Worm (Caenorhabditis elegans): ENCODE results near the gene fbxb-46.

fbxb-46 gene

DNA sequence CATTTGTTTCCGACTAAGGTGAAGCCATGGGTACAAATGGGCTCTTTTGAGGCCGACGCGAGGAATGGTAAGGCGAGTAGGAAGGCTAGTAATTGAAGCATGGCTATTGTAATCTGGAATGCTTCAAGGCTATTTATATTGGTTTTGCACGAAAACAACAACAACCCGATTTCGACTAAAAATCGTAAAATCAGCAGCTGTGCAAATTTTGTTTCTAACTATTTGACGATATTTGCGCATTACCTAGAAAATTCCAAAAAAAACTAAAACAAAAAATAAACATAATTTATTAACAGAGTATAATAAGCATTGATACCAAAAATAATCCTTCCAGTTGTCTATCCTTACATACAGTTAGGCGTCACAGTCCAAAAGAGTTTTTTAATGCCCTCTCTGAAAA lies 24.2 kb upstream of the fbxb-46 start, which contains the start of gene clec-20:
clec-20 (minus strand) TSS at position 101 of the 400 bp plus-strand sequence.
- TF ChIP-seq scrt-1 (GFP tag; IDR thresholded peaks at IDR 0.05) (no peak), sea-1 (GFP tag; conservative IDR thresholded peaks at IDR 0.05) (no peak), ets-7 (tag; optimal IDR thresholded peaks at IDR 0.05) (no peak), ama-1 (optimal IDR thresholded peaks at IDR 0.05) (no peak), tbx-37 (GFP tag; conservative IDR thresholded peaks at IDR 0.05) (no peak), ceh-36 (tag; optimal IDR thresholded peaks at IDR 0.05) (no peak), aly-1 (tag; optimal IDR thresholded peaks at IDR 0.05) (no peak), ceh-13 (GFP tag; optimal IDR thresholded peaks at IDR 0.05) (no peak), B0310.2 (tag; optimal IDR thresholded peaks at IDR 0.05) (no peak), flt-1 (GFP tag; IDR thresholded peaks at IDR 0.05) (no peak), F13C5.2 (tag; optimal IDR thresholded peaks at IDR 0.05) (no peak), hmg-4 (GFP tag; optimal IDR thresholded peaks at IDR 0.05) (no peak), tra-4 (tag; optimal IDR thresholded peaks at IDR 0.05) (no peak), tbx-11 (GFP tag; IDR thresholded peaks at IDR 0.05) (no peak), hmbx-1 (tag; optimal IDR thresholded peaks at IDR 0.05) (no peak), hnd-1 (tag; optimal IDR thresholded peaks at IDR 0.05) (no peak), pes-1 (GFP tag; IDR thresholded peaks at IDR 0.05) (no peak)

DNA sequence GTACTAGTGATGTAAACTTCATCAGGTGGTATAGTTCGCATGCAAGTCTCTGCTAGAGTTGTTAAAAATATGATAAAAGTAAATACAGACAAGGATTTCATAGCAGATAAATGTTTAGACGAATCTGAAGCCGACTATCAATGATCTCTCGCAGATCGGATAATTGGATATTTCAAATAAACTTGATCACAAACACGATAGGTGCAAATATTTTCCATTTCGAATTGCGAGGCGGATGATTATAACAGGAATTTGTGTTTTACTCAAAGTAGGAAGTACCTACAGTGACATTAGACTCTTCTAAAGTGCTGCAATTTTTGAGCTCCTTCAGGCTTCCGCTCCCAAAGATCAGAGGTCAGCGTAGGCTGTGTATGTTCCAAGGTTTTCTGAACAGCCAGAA lies 18.9 kb upstream of the fbxb-46 start, which contains the start of gene T07H3.7:
T07H3.7 (minus strand) TSS at position 101 of the 400 bp plus-strand sequence.
- TF ChIP-seq hmg-4 (GFP tag; optimal IDR thresholded peaks at IDR 0.05) (no peak), tbx-11 (GFP tag; IDR thresholded peaks at IDR 0.05) (no peak), flt-1 (GFP tag; IDR thresholded peaks at IDR 0.05) (no peak), scrt-1 (GFP tag; IDR thresholded peaks at IDR 0.05) (no peak), hnd-1 (tag; optimal IDR thresholded peaks at IDR 0.05) (no peak), hmbx-1 (tag; optimal IDR thresholded peaks at IDR 0.05) (no peak), pes-1 (GFP tag; IDR thresholded peaks at IDR 0.05) (no peak), F13C5.2 (tag; optimal IDR thresholded peaks at IDR 0.05) (no peak), tra-4 (tag; optimal IDR thresholded peaks at IDR 0.05) (no peak), ets-7 (tag; optimal IDR thresholded peaks at IDR 0.05) (no peak), ama-1 (optimal IDR thresholded peaks at IDR 0.05) (no peak), ceh-36 (tag; optimal IDR thresholded peaks at IDR 0.05) (no peak), aly-1 (tag; optimal IDR thresholded peaks at IDR 0.05) (no peak), sea-1 (GFP tag; conservative IDR thresholded peaks at IDR 0.05) (no peak), tbx-37 (GFP tag; conservative IDR thresholded peaks at IDR 0.05) (no peak), B0310.2 (tag; optimal IDR thresholded peaks at IDR 0.05) (no peak), ceh-13 (GFP tag; optimal IDR thresholded peaks at IDR 0.05) (no peak)

DNA sequence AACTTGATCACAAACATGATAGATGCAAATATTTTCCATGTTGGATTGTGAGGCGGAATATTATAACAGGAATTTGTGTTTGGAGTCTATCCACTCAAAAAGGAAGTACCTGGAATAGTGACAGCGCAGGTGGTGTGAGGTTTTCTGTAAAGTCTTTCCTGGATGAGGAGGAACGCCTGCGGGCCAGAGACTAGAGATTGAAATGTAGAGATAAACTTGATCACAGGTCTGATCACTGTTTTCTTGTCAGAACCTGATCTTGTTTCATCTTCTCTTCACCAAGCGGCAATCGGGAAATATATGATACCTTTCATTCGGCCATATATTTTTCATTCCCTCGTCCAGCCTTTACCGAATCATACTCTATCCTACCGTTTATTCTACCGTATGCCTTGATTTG lies 15.4 kb upstream of the fbxb-46 start, which contains the start of gene T07H3.8:
T07H3.8 (plus strand) TSS at position 301 of the 400 bp plus-strand sequence.
- TF ChIP-seq aly-1 (tag; optimal IDR thresholded peaks at IDR 0.05) (no peak), ama-1 (optimal IDR thresholded peaks at IDR 0.05) (no peak), hnd-1 (tag; optimal IDR thresholded peaks at IDR 0.05) (no peak), scrt-1 (GFP tag; IDR thresholded peaks at IDR 0.05) (no peak), F13C5.2 (tag; optimal IDR thresholded peaks at IDR 0.05) (no peak), sea-1 (GFP tag; conservative IDR thresholded peaks at IDR 0.05) (no peak), ets-7 (tag; optimal IDR thresholded peaks at IDR 0.05) (no peak), flt-1 (GFP tag; IDR thresholded peaks at IDR 0.05) (no peak), tra-4 (tag; optimal IDR thresholded peaks at IDR 0.05) (no peak), tbx-11 (GFP tag; IDR thresholded peaks at IDR 0.05) (no peak), ceh-13 (GFP tag; optimal IDR thresholded peaks at IDR 0.05) (no peak)

DNA sequence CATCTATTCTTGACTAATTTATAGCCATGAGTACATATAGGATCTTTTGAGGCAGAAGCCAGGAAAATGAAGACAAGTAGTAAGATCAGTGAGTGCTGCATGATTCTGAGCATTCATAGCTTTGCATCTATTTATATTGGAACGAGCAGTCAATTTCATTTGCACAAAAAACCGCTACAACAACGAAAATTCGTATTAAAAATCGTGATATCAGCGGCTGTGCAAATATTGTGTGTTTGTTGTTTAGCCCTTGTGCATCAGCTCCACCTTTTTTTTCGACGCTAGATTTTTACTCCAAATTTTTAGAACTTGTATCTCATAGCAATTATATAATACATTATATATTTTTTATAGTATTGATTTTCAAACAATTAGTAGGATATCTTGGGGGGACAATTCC lies 13.2 kb upstream of the fbxb-46 start, which contains the start of gene clec-21:
clec-21 (minus strand) TSS at position 101 of the 400 bp plus-strand sequence.
- TF ChIP-seq F13C5.2 (tag; optimal IDR thresholded peaks at IDR 0.05): no peak
- TF ChIP-seq pes-1 (GFP tag; IDR thresholded peaks at IDR 0.05): no peak
- no peak for TF ChIP-seq hmg-4 (GFP tag; optimal IDR thresholded peaks at IDR 0.05)
- no peak for TF ChIP-seq hnd-1 (tag; optimal IDR thresholded peaks at IDR 0.05)

DNA sequence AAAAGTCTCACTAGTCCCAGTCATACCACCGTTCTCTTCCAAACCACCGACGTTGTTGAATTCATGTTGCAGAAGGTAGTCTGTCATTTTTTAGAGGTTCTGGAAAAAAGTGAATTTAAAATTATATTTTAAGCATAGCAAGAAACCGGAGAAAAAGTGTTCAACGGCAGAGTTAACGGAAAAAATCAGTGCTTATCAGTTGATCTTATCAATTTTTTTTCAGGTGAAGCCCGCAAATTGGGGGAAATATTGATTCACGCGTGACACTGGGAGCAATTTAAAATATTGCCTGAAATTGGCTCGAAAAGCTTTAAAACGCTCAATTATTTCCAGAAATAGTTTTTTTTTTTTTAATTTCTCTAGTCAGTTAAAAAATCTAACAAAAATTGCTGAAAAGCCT lies 9.0 kb upstream of the fbxb-46 start, which contains the start of gene math-38:
math-38 (minus strand) TSS at position 101 of the 400 bp plus-strand sequence.
- no peak for TF ChIP-seq hmg-4 (GFP tag; optimal IDR thresholded peaks at IDR 0.05)
- TF ChIP-seq hmbx-1 (tag; optimal IDR thresholded peaks at IDR 0.05): no peak
- TF ChIP-seq scrt-1 (GFP tag; IDR thresholded peaks at IDR 0.05): no peak
- no peak for TF ChIP-seq sea-1 (GFP tag; conservative IDR thresholded peaks at IDR 0.05)
- no peak for TF ChIP-seq F13C5.2 (tag; optimal IDR thresholded peaks at IDR 0.05)
- no peak for TF ChIP-seq tbx-37 (GFP tag; conservative IDR thresholded peaks at IDR 0.05)
- no peak for TF ChIP-seq ceh-36 (tag; optimal IDR thresholded peaks at IDR 0.05)
- TF ChIP-seq flt-1 (GFP tag; IDR thresholded peaks at IDR 0.05): no peak
- TF ChIP-seq B0310.2 (tag; optimal IDR thresholded peaks at IDR 0.05): no peak
- TF ChIP-seq ama-1 (optimal IDR thresholded peaks at IDR 0.05): no peak
- TF ChIP-seq ceh-13 (GFP tag; optimal IDR thresholded peaks at IDR 0.05): no peak
- TF ChIP-seq tbx-11 (GFP tag; IDR thresholded peaks at IDR 0.05): no peak
- TF ChIP-seq aly-1 (tag; optimal IDR thresholded peaks at IDR 0.05): no peak

DNA sequence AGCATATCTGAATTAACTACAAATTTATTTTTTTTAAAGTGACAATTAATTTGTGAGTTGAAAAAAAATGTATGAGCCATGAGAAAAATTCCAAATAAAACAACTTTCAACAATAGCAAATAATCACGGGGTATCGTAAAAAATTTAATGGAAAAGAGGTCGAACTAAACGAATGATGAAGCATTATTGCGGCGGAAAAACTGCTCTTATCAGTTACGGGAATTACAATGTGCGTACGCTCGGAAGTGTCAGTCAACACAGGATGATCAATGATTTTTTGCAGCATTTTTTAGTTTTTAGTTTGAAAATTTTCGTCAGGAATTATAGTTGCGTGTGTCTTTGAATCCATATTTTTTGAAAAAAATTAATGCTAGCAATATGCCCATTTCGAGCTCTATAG lies 5.8 kb upstream of the fbxb-46 start:
- TF ChIP-seq aly-1 (tag; optimal IDR thresholded peaks at IDR 0.05): no peak
- TF ChIP-seq scrt-1 (GFP tag; IDR thresholded peaks at IDR 0.05): no peak

DNA sequence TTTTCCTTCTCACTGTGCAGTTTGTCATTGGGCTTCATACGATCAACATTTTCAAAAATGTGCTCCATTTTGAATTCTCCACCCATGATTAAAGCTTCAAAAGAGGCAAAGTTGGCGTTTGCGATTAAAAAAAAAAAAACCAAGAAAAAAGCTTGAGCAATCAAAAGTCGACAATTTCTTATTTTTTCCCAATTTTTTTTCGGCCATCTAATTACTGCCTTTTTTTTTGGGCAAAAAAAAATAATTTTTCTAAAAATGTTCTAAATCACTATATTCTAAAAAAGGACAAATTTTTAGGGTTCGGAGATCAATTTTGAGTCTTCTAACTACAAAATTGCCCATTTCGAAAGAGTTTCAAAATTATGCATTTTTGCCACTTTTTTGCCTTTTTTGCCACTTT lies 5.1 kb upstream of the fbxb-46 start, which contains the start of gene K05F6.10:
K05F6.10 (minus strand) TSS at position 101 of the 400 bp plus-strand sequence.
- TF ChIP-seq sea-1 (GFP tag; conservative IDR thresholded peaks at IDR 0.05) (no peak), F13C5.2 (tag; optimal IDR thresholded peaks at IDR 0.05) (no peak), aly-1 (tag; optimal IDR thresholded peaks at IDR 0.05) (no peak), hnd-1 (tag; optimal IDR thresholded peaks at IDR 0.05) (no peak), tbx-37 (GFP tag; conservative IDR thresholded peaks at IDR 0.05) (no peak), ceh-36 (tag; optimal IDR thresholded peaks at IDR 0.05) (no peak), pes-1 (GFP tag; IDR thresholded peaks at IDR 0.05) (no peak), ets-7 (tag; optimal IDR thresholded peaks at IDR 0.05) (no peak), hmg-4 (GFP tag; optimal IDR thresholded peaks at IDR 0.05) (no peak), scrt-1 (GFP tag; IDR thresholded peaks at IDR 0.05) (no peak), tbx-11 (GFP tag; IDR thresholded peaks at IDR 0.05) (no peak), hmbx-1 (tag; optimal IDR thresholded peaks at IDR 0.05) (no peak), ama-1 (optimal IDR thresholded peaks at IDR 0.05) (no peak), flt-1 (GFP tag; IDR thresholded peaks at IDR 0.05) (no peak), tra-4 (tag; optimal IDR thresholded peaks at IDR 0.05) (no peak)
